Worm (Caenorhabditis elegans) whole organism, L1 larva: ENCODE data around the gene nspd-9.
A peak's percentile ranks its signal among the peaks of the same experiment; 100 is the strongest.

Source experiments
- C04F5.9 ChIP-seq: sonication (generic microtip); optimal IDR thresholded peaks from 2 replicates; lab custom pipeline; 2016; ENCODE audit warnings: missing genetic modification characterization, missing compliant biosample characterization
- C16A3.4 ChIP-seq: fragments of 150-350 bp; optimal IDR thresholded peaks from 2 replicates; lab custom pipeline; 2014; ENCODE audit warnings: missing biosample characterization, missing genetic modification characterization
- F16B12.6 ChIP-seq: fragments of 150-350 bp; optimal IDR thresholded peaks from 2 replicates; lab custom pipeline; 2014; ENCODE audit warnings: missing biosample characterization, missing genetic modification characterization
- Y116A8C.19 ChIP-seq: sonication (generic microtip); optimal IDR thresholded peaks from 2 replicates; lab custom pipeline; 2016; ENCODE audit warnings: missing compliant biosample characterization, missing genetic modification characterization, borderline replicate concordance
- alr-1 ChIP-seq: fragments of 200-800 bp; sonication (Bioruptor generic); optimal IDR thresholded peaks from 2 replicates; lab custom pipeline; 2018; ENCODE audit warnings: borderline replicate concordance, mild to moderate bottlenecking, missing genetic modification characterization, missing compliant biosample characterization
- blmp-1 ChIP-seq: fragments of 150-350 bp; optimal IDR thresholded peaks from 2 replicates; lab custom pipeline; 2014; ENCODE audit warnings: missing biosample characterization, missing genetic modification characterization
- ceh-8 ChIP-seq: fragments of 200-800 bp; sonication (Bioruptor generic); optimal IDR thresholded peaks from 2 replicates; lab custom pipeline; 2018; ENCODE audit warnings: mild to moderate bottlenecking, missing genetic modification characterization, moderate library complexity, missing compliant biosample characterization
- ceh-82 ChIP-seq, 3 experiments: fragments of 150-350 bp in 1 of 3; sonication (generic microtip) in 2 of 3; optimal IDR thresholded peaks; 2 replicates each; lab custom pipeline; 2014 to 2017; ENCODE audit warnings: missing biosample characterization in 3 of 3, missing genetic modification characterization in 3 of 3
- dpl-1 ChIP-seq, 3 experiments: fragments of 150-350 bp in 2 of 3; sonication (generic microtip) in 1 of 3; optimal IDR thresholded peaks; 2 replicates each; lab custom pipeline; 2014 to 2017; ENCODE audit warnings: missing biosample characterization in 3 of 3, missing genetic modification characterization in 3 of 3, missing genetic modification reagents in 3 of 3
- dsc-1 ChIP-seq: sonication (generic microtip); optimal IDR thresholded peaks from 2 replicates; lab custom pipeline; 2016; ENCODE audit warnings: mild to moderate bottlenecking, missing genetic modification characterization, missing compliant biosample characterization
- efl-1 ChIP-seq, 4 experiments: fragments of 150-350 bp; optimal IDR thresholded peaks in 3 of 4; peaks in 1 of 4; 1 replicate in 1 of 4; 2 replicates in 3 of 4; lab custom pipeline; 2014; ENCODE audit warnings: missing biosample characterization in 2 of 4, missing genetic modification characterization in 2 of 4, missing genetic modification reagents in 2 of 4
- egl-13 ChIP-seq: sonication (generic microtip); optimal IDR thresholded peaks from 2 replicates; lab custom pipeline; 2016; ENCODE audit warnings: missing genotype, missing genetic modification reagents, missing genetic modification characterization, missing compliant biosample characterization
- egl-27 ChIP-seq, 2 experiments: fragments of 150-350 bp in 1 of 2; sonication (generic microtip); optimal IDR thresholded peaks; 3 replicates each; lab custom pipeline; 2017 to 2018; ENCODE audit warnings: missing biosample characterization in 2 of 2, missing genetic modification characterization in 2 of 2, missing genetic modification reagents in 2 of 2
- fkh-4 ChIP-seq: sonication (generic microtip); optimal IDR thresholded peaks from 2 replicates; lab custom pipeline; 2016; ENCODE audit warnings: missing compliant biosample characterization, missing genetic modification characterization, borderline replicate concordance
- fkh-8 ChIP-seq: sonication (generic microtip); optimal IDR thresholded peaks from 2 replicates; lab custom pipeline; 2016; ENCODE audit warnings: mild to moderate bottlenecking, missing genetic modification characterization, missing compliant biosample characterization
- fos-1 ChIP-seq: fragments of 150-350 bp; optimal IDR thresholded peaks from 2 replicates; lab custom pipeline; 2014; ENCODE audit warnings: missing biosample characterization, missing genetic modification characterization
- hlh-4 ChIP-seq: sonication (generic microtip); optimal IDR thresholded peaks from 2 replicates; lab custom pipeline; 2016; ENCODE audit warnings: mild to moderate bottlenecking, missing genetic modification characterization, missing compliant biosample characterization
- jun-1 ChIP-seq: fragments of 150-350 bp; optimal IDR thresholded peaks from 2 replicates; lab custom pipeline; 2014; ENCODE audit warnings: missing biosample characterization, missing genetic modification reagents, missing genetic modification characterization
- lin-14 ChIP-seq: fragments of 200-800 bp; sonication (Bioruptor generic); optimal IDR thresholded peaks from 2 replicates; lab custom pipeline; 2018; ENCODE audit warnings: mild to moderate bottlenecking, missing genetic modification characterization, moderate library complexity, missing compliant biosample characterization
- lin-15B ChIP-seq: fragments of 150-350 bp; sonication (generic microtip); optimal IDR thresholded peaks from 3 replicates; lab custom pipeline; 2014; ENCODE audit warnings: missing biosample characterization, missing genetic modification characterization
- lin-35 ChIP-seq, 2 experiments: fragments of 150-350 bp; optimal IDR thresholded peaks; 2 replicates each; lab custom pipeline; 2014; ENCODE audit warnings: missing biosample characterization in 2 of 2, missing genetic modification characterization in 2 of 2, missing genetic modification reagents in 2 of 2
- lsy-2 ChIP-seq, 2 experiments: fragments of 150-350 bp; optimal IDR thresholded peaks; 2 replicates each; lab custom pipeline; 2014; ENCODE audit warnings: missing biosample characterization in 2 of 2, missing genetic modification characterization in 2 of 2
- mef-2 ChIP-seq: fragments of 150-350 bp; optimal IDR thresholded peaks from 2 replicates; lab custom pipeline; 2014; ENCODE audit warnings: missing biosample characterization, missing genetic modification characterization
- mep-1 ChIP-seq: fragments of 150-350 bp; optimal IDR thresholded peaks from 2 replicates; lab custom pipeline; 2014; ENCODE audit warnings: missing biosample characterization, missing genetic modification characterization
- nhr-19 ChIP-seq: fragments of 200-800 bp; sonication (Bioruptor generic); conservative IDR thresholded peaks from 2 replicates; pipeline ENCODE4 v1.3.6; 2022; ENCODE audit warnings: missing genetic modification characterization, missing compliant biosample characterization
- nhr-20 ChIP-seq: sonication (generic microtip); optimal IDR thresholded peaks from 2 replicates; lab custom pipeline; 2016; ENCODE audit warnings: mild to moderate bottlenecking, missing genetic modification characterization, missing compliant biosample characterization
- nhr-47 ChIP-seq: sonication (generic microtip); optimal IDR thresholded peaks from 2 replicates; lab custom pipeline; 2016; ENCODE audit warnings: mild to moderate bottlenecking, missing genetic modification characterization, moderate library complexity, missing compliant biosample characterization
- nhr-71 ChIP-seq: sonication (generic microtip); optimal IDR thresholded peaks from 2 replicates; lab custom pipeline; 2016; ENCODE audit warnings: mild to moderate bottlenecking, missing genetic modification characterization, moderate library complexity, missing compliant biosample characterization
- nhr-90 ChIP-seq: sonication (generic microtip); optimal IDR thresholded peaks from 2 replicates; lab custom pipeline; 2016; ENCODE audit warnings: mild to moderate bottlenecking, missing genetic modification characterization, missing compliant biosample characterization; ENCODE audit not compliant: poor library complexity
- rnt-1 ChIP-seq: sonication (generic microtip); optimal IDR thresholded peaks from 2 replicates; lab custom pipeline; 2016; ENCODE audit warnings: mild to moderate bottlenecking, missing genetic modification characterization, moderate library complexity, missing compliant biosample characterization
- skn-1 ChIP-seq: fragments of 150-350 bp; optimal IDR thresholded peaks from 2 replicates; lab custom pipeline; 2014; ENCODE audit warnings: missing biosample characterization, missing genetic modification characterization
- snu-23 ChIP-seq: sonication (generic microtip); optimal IDR thresholded peaks from 2 replicates; lab custom pipeline; 2016; ENCODE audit warnings: missing genetic modification characterization, missing compliant biosample characterization
- swsn-7 ChIP-seq: sonication (generic microtip); optimal IDR thresholded peaks from 2 replicates; lab custom pipeline; 2016; ENCODE audit warnings: missing genetic modification characterization, missing compliant biosample characterization
- tbx-2 ChIP-seq: sonication (generic microtip); optimal IDR thresholded peaks from 2 replicates; lab custom pipeline; 2016; ENCODE audit warnings: missing genetic modification characterization, missing compliant biosample characterization
- unc-98 ChIP-seq: fragments of 200-800 bp; sonication (Bioruptor generic); IDR thresholded peaks from 2 replicates; pipeline ENCODE4 v1.3.6; 2022; ENCODE audit warnings: missing genetic modification characterization, missing compliant biosample characterization
- xbp-1 ChIP-seq: sonication (generic microtip); optimal IDR thresholded peaks from 2 replicates; lab custom pipeline; 2016; ENCODE audit warnings: missing genetic modification characterization, missing compliant biosample characterization
- ztf-4 ChIP-seq: fragments of 150-350 bp; optimal IDR thresholded peaks from 2 replicates; lab custom pipeline; 2014; ENCODE audit warnings: missing biosample characterization, missing genetic modification characterization

nspd-9 gene

ce11 chrIII:4830207-4830606 is at the start of gene nspd-9:
Gene nspd-9 (minus strand): TSS chrIII:4830307.
- TF ChIP-seq unc-98 (GFP tag; lab: Robert Waterston, UW), result no peak
- no peak for TF ChIP-seq dsc-1 (tag; lab: Kevin White, UChicago)
- no peak for TF ChIP-seq egl-13 (tag; lab: Kevin White, UChicago)

- TF ChIP-seq Y116A8C.19 (tag; lab: Kevin White, UChicago) (no peak), ceh-82 (tag; optimal IDR thresholded peaks at IDR 0.05; lab: Kevin White, UChicago) (no peak), egl-27 (tag; optimal IDR thresholded peaks at IDR 0.05; lab: Kevin White, UChicago) (no peak), efl-1 (optimal IDR thresholded peaks at IDR 0.05; lab: Kevin White, UChicago) (no peak), efl-1 (GFP tag; optimal IDR thresholded peaks at IDR 0.05 in 1 of 2; lab: Kevin White, UChicago) (peak in 1 of 2 experiments; percentile 74)
These were observed 49.3 kb upstream of the nspd-9 start, which contains the start of gene C35D10.1 for ce11 chrIII:4879445-4879844. Gene C35D10.1 (plus strand): TSS chrIII:4879745.

ce11 chrIII:4878281-4878680 is 48.2 kb upstream of the nspd-9 start, which contains the start of the genes tost-1 and arx-6:
Gene tost-1 (minus strand): TSS chrIII:4878311.
Gene arx-6 (plus strand): TSS chrIII:4878658.
- TF ChIP-seq hlh-4 (no peak), xbp-1 (tag; lab: Kevin White, UChicago) (peak; percentile 36), snu-23 (GFP tag; lab: Kevin White, UChicago) (peak; percentile 62), nhr-90 (tag; lab: Kevin White, UChicago) (no peak), mef-2 (no peak), nhr-47 (tag; lab: Kevin White, UChicago) (peak; percentile 48), C04F5.9 (tag; lab: Kevin White, UChicago) (peak; percentile 5), ceh-82 (tag; optimal IDR thresholded peaks at IDR 0.05; lab: Kevin White, UChicago) (peak in 2 of 3 experiments; percentile 2 to 30), nhr-19 (GFP tag; lab: Robert Waterston, UW) (peak; percentile 20; the same call in 1 of the 2 replicates), tbx-2 (tag; lab: Kevin White, UChicago) (peak; percentile 27), efl-1 (optimal IDR thresholded peaks at IDR 0.05; lab: Kevin White, UChicago) (peak; percentile 90 to 96), efl-1 (GFP tag; optimal IDR thresholded peaks at IDR 0.05 in 1 of 2; lab: Kevin White, UChicago) (peak; percentile 90 to 99), dsc-1 (tag; lab: Kevin White, UChicago) (no peak), nhr-20 (tag; lab: Kevin White, UChicago) (peak; percentile 36), lin-15B (tag; lab: Kevin White, UChicago) (peak; percentile 51), jun-1 (tag; lab: Kevin White, UChicago) (no peak), swsn-7 (tag; lab: Kevin White, UChicago) (peak; percentile 23), fkh-8 (tag; lab: Kevin White, UChicago) (peak; percentile 16), lsy-2 (tag; optimal IDR thresholded peaks at IDR 0.05; lab: Kevin White, UChicago) (peak; percentile 42 to 73), nhr-71 (peak; percentile 51), lin-35 (GFP tag; optimal IDR thresholded peaks at IDR 0.05; lab: Kevin White, UChicago) (peak; percentile 85 to 94), rnt-1 (tag; lab: Kevin White, UChicago) (peak; percentile 41), blmp-1 (tag; lab: Kevin White, UChicago) (peak; percentile 46), fos-1 (tag; lab: Kevin White, UChicago) (peak; percentile 38), unc-98 (GFP tag; lab: Robert Waterston, UW) (no peak), C16A3.4 (tag; lab: Kevin White, UChicago) (peak; percentile 57), lin-14 (GFP tag; lab: Kevin White, UChicago) (peak; percentile 18), ceh-8 (GFP tag; lab: Kevin White, UChicago) (no peak), ztf-4 (tag; lab: Kevin White, UChicago) (no peak), alr-1 (tag; lab: Kevin White, UChicago) (no peak), mep-1 (tag; lab: Kevin White, UChicago) (peak; percentile 39), skn-1 (tag; lab: Kevin White, UChicago) (peak; percentile 69), dpl-1 (GFP tag; optimal IDR thresholded peaks at IDR 0.05; lab: Kevin White, UChicago) (peak; percentile 84 to 92 (median 89)), F16B12.6 (peak; percentile 4), fkh-4 (no peak)
